Worm (Caenorhabditis elegans): ENCODE measurements around the gene mpz-5.

ce11 chrIV:10342361-10342706, 31.3 kb downstream of the mpz-5 start:
- no peak for TF ChIP-seq ama-1 (optimal IDR thresholded peaks at IDR 0.05)
- peak; percentile 59 for TF ChIP-seq elt-2 (tag; optimal IDR thresholded peaks at IDR 0.05)
- TF ChIP-seq hlh-30 (tag; optimal IDR thresholded peaks at IDR 0.05; ENCODE audit: insufficient read depth) = no peak
- TF ChIP-seq tbx-2 (tag; optimal IDR thresholded peaks at IDR 0.05) = no peak
- TF ChIP-seq C38D4.7 (GFP tag; optimal IDR thresholded peaks at IDR 0.05) = no peak
- TF ChIP-seq nhr-11 (tag; optimal IDR thresholded peaks at IDR 0.05) = no peak
- no peak for TF ChIP-seq mec-3 (tag; optimal IDR thresholded peaks at IDR 0.05; ENCODE audit: borderline replicate concordance)
- no peak for TF ChIP-seq F13H6.1 (tag; optimal IDR thresholded peaks at IDR 0.05)
- no peak for TF ChIP-seq hlh-13 (GFP tag; optimal IDR thresholded peaks at IDR 0.05)
- no peak for TF ChIP-seq sox-2 (GFP tag; IDR thresholded peaks at IDR 0.05)
- TF ChIP-seq ceh-19 (GFP tag; optimal IDR thresholded peaks at IDR 0.05) = no peak
- no peak for TF ChIP-seq pag-3 (tag; optimal IDR thresholded peaks at IDR 0.05; ENCODE audit: borderline replicate concordance)
